Worm (Caenorhabditis elegans): ENCODE measurements around the gene tat-1.

tat-1 gene

DNA sequence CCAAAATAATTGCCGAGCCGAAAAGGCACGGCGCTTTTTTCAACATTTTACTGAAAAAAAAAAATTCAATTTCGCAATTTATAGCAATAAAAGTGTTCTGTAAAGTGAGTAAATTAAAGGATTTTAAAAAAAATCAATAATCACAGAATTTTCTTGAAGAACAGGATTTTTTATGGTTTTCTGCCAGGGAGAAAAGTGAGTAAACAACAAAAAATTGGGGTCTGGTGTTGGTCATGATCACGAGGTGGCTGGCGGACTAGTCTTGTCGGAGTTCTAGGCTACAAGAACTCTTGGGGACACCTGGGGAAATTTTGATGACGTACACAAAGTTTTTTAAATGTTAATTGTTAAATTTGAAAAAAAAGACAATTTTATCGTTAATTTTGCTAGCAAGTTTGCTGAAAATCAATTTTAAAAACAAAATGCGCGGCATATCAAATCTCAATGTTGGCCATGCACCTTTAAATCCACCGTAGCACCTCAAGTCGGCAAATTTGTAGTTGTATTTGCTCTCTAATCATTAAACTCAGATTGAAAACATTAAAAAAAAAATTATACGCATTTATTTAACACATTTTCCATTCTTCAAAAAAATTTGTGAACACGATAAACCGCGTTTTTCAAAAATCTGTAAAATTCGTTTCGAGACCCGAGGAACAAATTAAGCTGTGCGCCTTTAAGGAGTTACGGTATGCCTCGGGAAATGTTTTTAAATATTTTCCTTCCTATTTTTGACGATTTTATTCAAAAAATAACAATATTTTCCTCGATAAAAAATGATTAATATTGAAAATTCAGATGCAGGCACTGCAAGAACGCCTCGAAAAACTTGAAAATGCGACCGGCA lies 35.5 kb upstream of the tat-1 start, which contains the start of the genes scav-3 and Y49E10.21 (continued):
- TF ChIP-seq ztf-25 (GFP tag; IDR thresholded peaks at IDR 0.05) = no peak
- no peak for TF ChIP-seq lin-40 (tag; optimal IDR thresholded peaks at IDR 0.05)
- 0 out of 2 replicates have a peak, but pooled peaks have one; percentile 36 for TF ChIP-seq Y95B8A.8 (GFP tag; IDR thresholded peaks at IDR 0.05)
- no peak for TF ChIP-seq zfh-2 (GFP tag; conservative IDR thresholded peaks at IDR 0.05)
- TF ChIP-seq hlh-26 (GFP tag; conservative IDR thresholded peaks at IDR 0.05) = no peak
- no peak for TF ChIP-seq egl-44 (GFP tag; IDR thresholded peaks at IDR 0.05)
- TF ChIP-seq F57A8.1 (GFP tag; optimal IDR thresholded peaks at IDR 0.05) = no peak
- TF ChIP-seq madf-10 (tag; optimal IDR thresholded peaks at IDR 0.05) = no peak
- TF ChIP-seq ztf-18 (tag; optimal IDR thresholded peaks at IDR 0.05) = no peak
- TF ChIP-seq ceh-40 (GFP tag; IDR thresholded peaks at IDR 0.05) = no peak
- no peak for TF ChIP-seq ccch-3 (GFP tag; optimal IDR thresholded peaks at IDR 0.05)
- peak; percentile 78 for TF ChIP-seq madf-8 (GFP tag; conservative IDR thresholded peaks at IDR 0.05)
- TF ChIP-seq lin-26 (GFP tag; IDR thresholded peaks at IDR 0.05) = no peak
- no peak for TF ChIP-seq B0035.1 (tag; optimal IDR thresholded peaks at IDR 0.05)
- TF ChIP-seq tbp1 (GFP tag; optimal IDR thresholded peaks at IDR 0.05) = no peak
- TF ChIP-seq nfya-2 (GFP tag; IDR thresholded peaks at IDR 0.05) = no peak
- no peak for TF ChIP-seq madf-3 (GFP tag; IDR thresholded peaks at IDR 0.05)
- no peak for TF ChIP-seq sea-2 (GFP tag; IDR thresholded peaks at IDR 0.05)
- TF ChIP-seq Y53G8AR.9 (GFP tag; conservative IDR thresholded peaks at IDR 0.05) = no peak
- no peak for TF ChIP-seq attf-3 (GFP tag; conservative IDR thresholded peaks at IDR 0.05)
- TF ChIP-seq nfya-1 (tag; optimal IDR thresholded peaks at IDR 0.05; ENCODE audit: borderline replicate concordance, insufficient read depth) = no peak
- no peak for TF ChIP-seq ceh-100 (GFP tag; IDR thresholded peaks at IDR 0.05)
- no peak for TF ChIP-seq sptf-2 (GFP tag; optimal IDR thresholded peaks at IDR 0.05)
- TF ChIP-seq ceh-58 (GFP tag; IDR thresholded peaks at IDR 0.05) = no peak
- peak; percentile 94 for TF ChIP-seq F33H1.4 (GFP tag; IDR thresholded peaks at IDR 0.05)
- no peak for TF ChIP-seq B0336.3 (GFP tag; IDR thresholded peaks at IDR 0.05)
- TF ChIP-seq F57C9.4 (tag; optimal IDR thresholded peaks at IDR 0.05) = no peak
- no peak for TF ChIP-seq F37B4.10 (GFP tag; IDR thresholded peaks at IDR 0.05)
- TF ChIP-seq mxl-1 (tag; optimal IDR thresholded peaks at IDR 0.05) = no peak
- no peak for TF ChIP-seq hsf-1 (GFP tag; IDR thresholded peaks at IDR 0.05)
- TF ChIP-seq rcor-1 (GFP tag; IDR thresholded peaks at IDR 0.05) = no peak
- TF ChIP-seq fkh-3 (tag; optimal IDR thresholded peaks at IDR 0.05) = no peak
- no peak for TF ChIP-seq mel-28 (tag; optimal IDR thresholded peaks at IDR 0.05; ENCODE audit: borderline replicate concordance)
- no peak for TF ChIP-seq lir-1 (GFP tag; conservative IDR thresholded peaks at IDR 0.05)
- no peak for TF ChIP-seq nhr-179 (tag; optimal IDR thresholded peaks at IDR 0.05)
- no peak for TF ChIP-seq chd-7 (tag; optimal IDR thresholded peaks at IDR 0.05)
- TF ChIP-seq xnd-1 (tag; optimal IDR thresholded peaks at IDR 0.05) = peak; percentile 98
- TF ChIP-seq madf-6 (GFP tag; IDR thresholded peaks at IDR 0.05) = peak; percentile 91
- no peak for TF ChIP-seq Y56A3A.18 (GFP tag; IDR thresholded peaks at IDR 0.05)

All from whole organism, young adult.